Fruit fly (Drosophila melanogaster): ENCODE data around the gene CG7094.

The CG7094 gene

dm6 chr2L:17586750-17587149 is 31.2 kb upstream of the CG7094 start:
- no peak for TF ChIP-seq CG31627 (GFP tag; optimal IDR thresholded peaks at IDR 0.05)

DNA sequence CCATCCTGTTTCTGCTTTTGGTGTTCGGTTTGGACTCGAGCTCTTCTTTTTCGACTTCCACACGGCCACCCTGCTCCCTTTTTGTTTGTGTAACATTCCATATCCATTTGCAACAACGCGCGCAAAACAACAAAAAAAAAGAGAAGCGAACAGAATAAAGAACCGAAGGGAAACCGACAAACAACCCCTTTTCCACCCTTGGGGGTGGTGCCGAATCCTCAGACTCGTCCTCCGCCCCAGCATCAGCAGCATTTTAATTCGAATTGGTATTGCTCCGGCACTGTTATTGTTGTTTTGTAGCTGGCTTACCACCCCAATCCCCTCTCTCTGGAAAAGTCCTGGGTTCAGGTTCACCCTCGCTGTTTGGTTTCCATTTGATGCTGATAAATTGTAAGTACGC is 29.4 kb upstream of the CG7094 start:
- peak; percentile 2 for TF ChIP-seq Eip78C (GFP tag)
- TF ChIP-seq ss (GFP tag; optimal IDR thresholded peaks at IDR 0.05), result peak in 1 of 2 experiments; percentile 29
- no peak for TF ChIP-seq CG31627 (GFP tag; optimal IDR thresholded peaks at IDR 0.05)
- TF ChIP-seq lz (GFP tag; optimal IDR thresholded peaks at IDR 0.05), result no peak
- TF ChIP-seq Eip75B (GFP tag; optimal IDR thresholded peaks at IDR 0.05), result no peak
- no peak for TF ChIP-seq CG8319 (GFP tag; optimal IDR thresholded peaks at IDR 0.05)
- peak; percentile 19 for TF ChIP-seq CG6808 (GFP tag; optimal IDR thresholded peaks at IDR 0.05)

dm6 chr2L:17582994-17583393 is 27.4 kb upstream of the CG7094 start:
- TF ChIP-seq svp (GFP tag) (peak; percentile 53), Eip78C (GFP tag) (no peak), Hr38 (GFP tag; optimal IDR thresholded peaks at IDR 0.05) (no peak), Met (GFP tag; optimal IDR thresholded peaks at IDR 0.05) (peak; percentile 25), esn (GFP tag; optimal IDR thresholded peaks at IDR 0.05) (peak; percentile 6), Hr39 (GFP tag; optimal IDR thresholded peaks at IDR 0.05) (no peak), topi (GFP tag; optimal IDR thresholded peaks at IDR 0.05) (peak; percentile 1)

dm6 chr2L:17574337-17574912 is 18.9 kb upstream of the CG7094 start:
- TF ChIP-seq Eip93F (GFP tag; optimal IDR thresholded peaks at IDR 0.05) (no peak), Eip78C (GFP tag) (no peak), CG16779 (tag; optimal IDR thresholded peaks at IDR 0.05) (no peak), Smox (GFP tag; optimal IDR thresholded peaks at IDR 0.05) (no peak), Sox14 (GFP tag; optimal IDR thresholded peaks at IDR 0.05) (no peak), Met (GFP tag; optimal IDR thresholded peaks at IDR 0.05) (no peak), fd85E (GFP tag; optimal IDR thresholded peaks at IDR 0.05) (no peak), CG8119 (GFP tag; IDR thresholded peaks at IDR 0.05) (no peak), dsx (GFP tag; optimal IDR thresholded peaks at IDR 0.05; ENCODE audit: poor library complexity, severe bottlenecking) (no peak), CG3919 (GFP tag; optimal IDR thresholded peaks at IDR 0.05) (no peak), Sox102F (GFP tag; optimal IDR thresholded peaks at IDR 0.05) (no peak)

DNA sequence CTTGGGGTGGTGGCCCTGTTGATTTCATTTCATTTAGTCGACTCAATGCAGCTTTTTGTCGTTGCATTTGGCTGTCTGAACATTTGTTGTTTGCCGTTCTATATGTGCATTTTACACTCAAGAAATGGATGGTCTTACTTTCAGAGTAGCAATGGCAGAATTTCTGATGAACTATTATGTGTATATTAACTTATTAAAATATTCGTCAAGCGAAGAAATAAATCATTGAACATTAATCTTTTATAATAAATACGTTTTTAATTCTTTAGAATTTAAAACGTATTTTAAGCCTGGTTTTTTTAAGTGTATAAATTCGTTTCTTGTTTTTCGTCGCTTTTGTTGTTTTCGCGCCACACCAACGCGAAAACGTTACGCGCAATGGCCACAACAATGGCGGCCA is 17.5 kb upstream of the CG7094 start:
- TF ChIP-seq esn (GFP tag; optimal IDR thresholded peaks at IDR 0.05) (peak; percentile 28), spab (GFP tag; optimal IDR thresholded peaks at IDR 0.05) (no peak), Ets96B (tag; optimal IDR thresholded peaks at IDR 0.05) (peak; percentile 32), Hr4 (GFP tag; optimal IDR thresholded peaks at IDR 0.05) (no peak), CG32006 (GFP tag; optimal IDR thresholded peaks at IDR 0.05) (peak; percentile 27), Sox14 (GFP tag; optimal IDR thresholded peaks at IDR 0.05) (no peak), CG11902 (GFP tag; optimal IDR thresholded peaks at IDR 0.05) (no peak), topi (GFP tag; optimal IDR thresholded peaks at IDR 0.05) (no peak), Eip78C (GFP tag) (peak; percentile 65), svp (GFP tag) (peak; percentile 65), dac (GFP tag; optimal IDR thresholded peaks at IDR 0.05) (no peak), Blimp-1 (GFP tag; optimal IDR thresholded peaks at IDR 0.05) (no peak), ss (GFP tag; optimal IDR thresholded peaks at IDR 0.05) (peak in 1 of 2 experiments; percentile 14), CG6854 (GFP tag; optimal IDR thresholded peaks at IDR 0.05) (no peak), Hr39 (GFP tag; optimal IDR thresholded peaks at IDR 0.05) (no peak), CG1621 (tag; optimal IDR thresholded peaks at IDR 0.05) (no peak), net (GFP tag; optimal IDR thresholded peaks at IDR 0.05) (no peak), CG31627 (GFP tag; optimal IDR thresholded peaks at IDR 0.05) (peak; percentile 18), Lpt (GFP tag; optimal IDR thresholded peaks at IDR 0.05) (no peak)

Data from whole organism, prepupa.